Fruit fly (Drosophila melanogaster) whole organism, embryonic: ENCODE measurements around the gene Pde9.

Experiments used
- CG10267 ChIP-seq: fragments of 200-800 bp; sonication (Bioruptor generic); optimal IDR thresholded peaks from 2 replicates; lab custom pipeline; 2018; ENCODE audit warnings: missing biosample characterization, mild to moderate bottlenecking, missing genetic modification characterization, moderate library complexity
- CG10274 ChIP-seq: fragments of 200-800 bp; sonication (Bioruptor generic); optimal IDR thresholded peaks from 3 replicates; lab custom pipeline; 2017; ENCODE audit warnings: missing biosample characterization, mild to moderate bottlenecking, missing genetic modification characterization
- CG12071 ChIP-seq: fragments of 200-800 bp; sonication (Bioruptor generic); optimal IDR thresholded peaks from 3 replicates; lab custom pipeline; 2018; ENCODE audit warnings: missing biosample characterization, mild to moderate bottlenecking, missing genetic modification characterization
- CG13424 ChIP-seq: fragments of 200-800 bp; sonication (Bioruptor generic); optimal IDR thresholded peaks from 2 replicates; lab custom pipeline; 2019; ENCODE audit warnings: missing biosample characterization, mild to moderate bottlenecking, missing genetic modification characterization, moderate library complexity
- CG1602 ChIP-seq: fragments of 200-800 bp; sonication (Bioruptor generic); optimal IDR thresholded peaks from 3 replicates; lab custom pipeline; 2016; ENCODE audit warnings: missing biosample characterization, missing genetic modification characterization
- CG16779 ChIP-seq: fragments of 200-800 bp; sonication (Bioruptor generic); IDR thresholded peaks from 2 replicates; pipeline ENCODE4 v1.3.6; 2022; ENCODE audit warnings: missing biosample characterization, missing genetic modification characterization
- CG18476 ChIP-seq: fragments of 200-800 bp; sonication (Bioruptor generic); optimal IDR thresholded peaks from 2 replicates; lab custom pipeline; 2016; ENCODE audit warnings: missing biosample characterization, mild to moderate bottlenecking, missing genetic modification characterization
- CG2199 ChIP-seq: fragments of 200-800 bp; sonication (Bioruptor generic); IDR thresholded peaks from 3 replicates; pipeline ENCODE4 v1.3.6; 2022; ENCODE audit warnings: missing biosample characterization, missing genetic modification characterization
- CG31224 ChIP-seq: fragments of 200-800 bp; sonication (Bioruptor generic); IDR thresholded peaks from 2 replicates; pipeline ENCODE4 v1.3.6; 2022; ENCODE audit warnings: missing biosample characterization, missing genetic modification characterization
- CG4404 ChIP-seq: fragments of 200-800 bp; sonication (Bioruptor generic); IDR thresholded peaks from 2 replicates; pipeline ENCODE4 v1.3.6; 2022; ENCODE audit warnings: missing biosample characterization, missing genetic modification characterization
- CG4854 ChIP-seq: fragments of 200-800 bp; sonication (Bioruptor generic); optimal IDR thresholded peaks from 2 replicates; lab custom pipeline; 2016; ENCODE audit warnings: missing biosample characterization, missing genetic modification characterization, inconsistent platforms
- CG6175 ChIP-seq: fragments of 200-800 bp; sonication (Bioruptor generic); IDR thresholded peaks from 3 replicates; pipeline ENCODE4 v1.3.6; 2022; ENCODE audit warnings: missing biosample characterization, missing genetic modification characterization
- CG8089 ChIP-seq: fragments of 200-800 bp; sonication (Bioruptor generic); optimal IDR thresholded peaks from 3 replicates; lab custom pipeline; 2016; ENCODE audit warnings: missing biosample characterization, missing genetic modification characterization
- CG8281 ChIP-seq: fragments of 200-800 bp; sonication (Bioruptor generic); optimal IDR thresholded peaks from 2 replicates; lab custom pipeline; 2018; ENCODE audit warnings: missing biosample characterization, mild to moderate bottlenecking, missing genetic modification characterization, moderate library complexity
- CG9797 ChIP-seq: fragments of 200-800 bp; sonication (Bioruptor generic); optimal IDR thresholded peaks from 3 replicates; lab custom pipeline; 2018; ENCODE audit warnings: missing biosample characterization, mild to moderate bottlenecking, missing genetic modification characterization
- CG9876 ChIP-seq: fragments of 200-800 bp; sonication (Bioruptor generic); optimal IDR thresholded peaks from 2 replicates; lab custom pipeline; 2016; ENCODE audit warnings: missing biosample characterization, missing genetic modification characterization
- CrebB ChIP-seq: fragments of 200-800 bp; sonication (Bioruptor generic); optimal IDR thresholded peaks from 3 replicates; lab custom pipeline; 2018; ENCODE audit warnings: missing biosample characterization, mild to moderate bottlenecking, missing genetic modification characterization
- HLH4C ChIP-seq: fragments of 200-800 bp; sonication (Bioruptor generic); IDR thresholded peaks from 3 replicates; pipeline ENCODE4 v1.3.6; 2022; ENCODE audit warnings: missing biosample characterization, missing genetic modification characterization; ENCODE audit not compliant: partially characterized antibody
- Hr39 ChIP-seq: fragments of >200 bp; optimal IDR thresholded peaks from 2 replicates; lab custom pipeline; 2017
- Hr78 ChIP-seq, 2 experiments: fragments of 200-800 bp in 1 of 2; fragments of >200 bp in 1 of 2; sonication (Bioruptor generic) in 1 of 2; optimal IDR thresholded peaks; 2 replicates each; lab custom pipeline; 2017 to 2019; ENCODE audit warnings: missing biosample characterization in 2 of 2, missing genetic modification characterization in 2 of 2, mild to moderate bottlenecking in 1 of 2, moderate library complexity in 1 of 2
- Kr ChIP-seq: fragments of 200-800 bp; sonication (Bioruptor generic); optimal IDR thresholded peaks from 2 replicates; lab custom pipeline; 2017; ENCODE audit warnings: missing biosample characterization, mild to moderate bottlenecking, missing genetic modification characterization
- Meics ChIP-seq: fragments of 200-800 bp; sonication (Bioruptor generic); optimal IDR thresholded peaks from 2 replicates; lab custom pipeline; 2017; ENCODE audit warnings: missing biosample characterization, mild to moderate bottlenecking, missing genetic modification characterization
- Mrtf ChIP-seq: fragments of 200-800 bp; sonication (Bioruptor generic); IDR thresholded peaks from 3 replicates; pipeline ENCODE4 v1.3.6; 2022; ENCODE audit warnings: missing biosample characterization, missing genetic modification characterization
- Rfx ChIP-seq: fragments of 200-800 bp; sonication (Bioruptor generic); IDR thresholded peaks from 2 replicates; pipeline ENCODE4 v1.3.6; 2022; ENCODE audit warnings: missing biosample characterization, missing genetic modification characterization
- Rx ChIP-seq: fragments of 200-800 bp; sonication (Bioruptor generic); IDR thresholded peaks from 2 replicates; pipeline ENCODE4 v1.3.6; 2022; ENCODE audit warnings: missing biosample characterization, missing genetic modification characterization
- Ssrp ChIP-seq: fragments of 200-800 bp; sonication (Bioruptor generic); optimal IDR thresholded peaks from 2 replicates; lab custom pipeline; 2018; ENCODE audit warnings: missing biosample characterization, mild to moderate bottlenecking, missing genetic modification characterization, moderate library complexity
- Taf1 ChIP-seq: fragments of 200-800 bp; sonication (Bioruptor generic); IDR thresholded peaks from 2 replicates; pipeline ENCODE4 v1.3.6; 2022; ENCODE audit warnings: missing biosample characterization, missing genetic modification characterization
- Vsx1 ChIP-seq: fragments of 200-800 bp; sonication (Bioruptor generic); optimal IDR thresholded peaks from 2 replicates; lab custom pipeline; 2017; ENCODE audit warnings: missing biosample characterization, mild to moderate bottlenecking, missing genetic modification characterization, missing genetic modification reagents
- ac ChIP-seq: fragments of 200-800 bp; sonication (Bioruptor generic); optimal IDR thresholded peaks from 3 replicates; lab custom pipeline; 2017; ENCODE audit warnings: missing biosample characterization, mild to moderate bottlenecking, missing genetic modification characterization
- crol ChIP-seq: fragments of 200-800 bp; sonication (Bioruptor generic); IDR thresholded peaks from 2 replicates; pipeline ENCODE4 v1.3.6; 2022; ENCODE audit warnings: missing biosample characterization, missing genetic modification characterization
- danr ChIP-seq: fragments of 200-800 bp; sonication (Bioruptor generic); IDR thresholded peaks from 2 replicates; pipeline ENCODE4 v1.3.6; 2022; ENCODE audit warnings: missing biosample characterization, missing genetic modification characterization
- fd96Cb ChIP-seq: fragments of 200-800 bp; sonication (Bioruptor generic); optimal IDR thresholded peaks from 2 replicates; lab custom pipeline; 2018; ENCODE audit warnings: missing biosample characterization, mild to moderate bottlenecking, missing genetic modification characterization, moderate library complexity
- gcm ChIP-seq: fragments of 200-800 bp; sonication (Bioruptor generic); optimal IDR thresholded peaks from 2 replicates; lab custom pipeline; 2019; ENCODE audit warnings: missing biosample characterization, mild to moderate bottlenecking, missing genetic modification characterization, moderate library complexity
- her ChIP-seq: fragments of 200-800 bp; sonication (Bioruptor generic); optimal IDR thresholded peaks from 2 replicates; lab custom pipeline; 2016; ENCODE audit warnings: missing biosample characterization, missing genetic modification characterization
- hth ChIP-seq: fragments of >200 bp; optimal IDR thresholded peaks from 2 replicates; lab custom pipeline; 2017; ENCODE audit warnings: inconsistent platforms
- lola ChIP-seq, 3 experiments: fragments of >200 bp in 2 of 3; fragments of 200-800 bp in 1 of 3; sonication (Bioruptor generic) in 1 of 3; optimal IDR thresholded peaks; 2 replicates each; lab custom pipeline; 2017 to 2019; ENCODE audit warnings: missing biosample characterization in 3 of 3, missing genetic modification characterization in 3 of 3, mild to moderate bottlenecking in 1 of 3, moderate library complexity in 1 of 3
- nerfin-2 ChIP-seq: fragments of 200-800 bp; sonication (Bioruptor generic); IDR thresholded peaks from 2 replicates; pipeline ENCODE4 v1.3.6; 2022; ENCODE audit warnings: missing biosample characterization, missing genetic modification characterization; ENCODE audit not compliant: partially characterized antibody
- peb ChIP-seq: fragments of 200-800 bp; sonication (Bioruptor generic); IDR thresholded peaks from 2 replicates; pipeline ENCODE4 v1.3.6; 2022; ENCODE audit warnings: missing biosample characterization, missing genetic modification characterization
- pnt ChIP-seq: fragments of 200-800 bp; sonication (Bioruptor generic); optimal IDR thresholded peaks from 3 replicates; lab custom pipeline; 2016; ENCODE audit warnings: missing biosample characterization, missing genetic modification characterization
- sc ChIP-seq, 3 experiments: fragments of >200 bp in 2 of 3; fragments of 200-800 bp in 1 of 3; sonication (Bioruptor generic) in 1 of 3; optimal IDR thresholded peaks; 2 replicates in 2 of 3; 3 replicates in 1 of 3; lab custom pipeline; 2017; ENCODE audit warnings: mild to moderate bottlenecking in 1 of 3, missing biosample characterization in 1 of 3, missing genetic modification characterization in 1 of 3, missing genetic modification reagents in 1 of 3
- sens ChIP-seq: fragments of 200-800 bp; sonication (Bioruptor generic); peaks from one replicate; lab custom pipeline; 2016; ENCODE audit warnings: missing biosample characterization, missing genetic modification characterization
- slbo ChIP-seq: fragments of 200-800 bp; sonication (Bioruptor generic); IDR thresholded peaks from 2 replicates; pipeline ENCODE4 v1.3.6; 2022; ENCODE audit warnings: missing biosample characterization, missing genetic modification characterization
- tap ChIP-seq: fragments of 200-800 bp; optimal IDR thresholded peaks from 3 replicates; lab custom pipeline; 2019; ENCODE audit warnings: missing biosample characterization, mild to moderate bottlenecking, missing genetic modification characterization, moderate library complexity
- trem ChIP-seq: fragments of 200-800 bp; optimal IDR thresholded peaks from 3 replicates; lab custom pipeline; 2019; ENCODE audit warnings: missing biosample characterization, mild to moderate bottlenecking, missing genetic modification characterization, moderate library complexity
- ttk ChIP-seq: fragments of 200-800 bp; sonication (Bioruptor generic); IDR thresholded peaks from 2 replicates; pipeline ENCODE4 v2.1.2; 2022; ENCODE audit warnings: missing biosample characterization, missing genetic modification characterization
- wdn ChIP-seq: fragments of 200-800 bp; sonication (Bioruptor generic); IDR thresholded peaks from 2 replicates; pipeline ENCODE4 v1.3.6; 2022; ENCODE audit warnings: missing biosample characterization, missing genetic modification characterization
- z ChIP-seq: fragments of 200-800 bp; sonication (Bioruptor generic); IDR thresholded peaks from 3 replicates; pipeline ENCODE4 v1.3.6; 2022; ENCODE audit warnings: missing biosample characterization, missing genetic modification characterization
- zen2 ChIP-seq: fragments of 200-800 bp; sonication (Bioruptor generic); IDR thresholded peaks from 3 replicates; pipeline ENCODE4 v1.3.6; 2022; ENCODE audit warnings: missing biosample characterization, missing genetic modification characterization; ENCODE audit not compliant: partially characterized antibody
- zf30C ChIP-seq: fragments of 200-800 bp; sonication (Bioruptor generic); optimal IDR thresholded peaks from 3 replicates; lab custom pipeline; 2018; ENCODE audit warnings: missing biosample characterization, mild to moderate bottlenecking, missing genetic modification characterization

Gene Pde9

dm6 chrX:12909577-12910426, 12.7 kb upstream of the Pde9 start, which contains the start of the genes Brms1 and CG4645 (continued):
- TF ChIP-seq Ssrp (tag; lab: Kevin White, UChicago), result peak; percentile 34
- TF ChIP-seq Rx (GFP tag; lab: Robert Waterston, UW), result no peak
- peak; percentile 88 for TF ChIP-seq sens (GFP tag; lab: Kevin White, UChicago)
- no peak for TF ChIP-seq Taf1 (GFP tag; lab: Robert Waterston, UW)
- no peak for TF ChIP-seq sc (optimal IDR thresholded peaks at IDR 0.05; lab: Kevin White, UChicago)
- TF ChIP-seq sc (GFP tag; optimal IDR thresholded peaks at IDR 0.05; lab: Kevin White, UChicago), result no peak
- TF ChIP-seq Rfx (GFP tag; lab: Robert Waterston, UW), result peak; percentile 67
- peak; percentile 95 for TF ChIP-seq CG10267 (tag; lab: Kevin White, UChicago)
- TF ChIP-seq her, result no peak
- peak; percentile 16 for TF ChIP-seq pnt (GFP tag; lab: Kevin White, UChicago)
- peak; percentile 28 for TF ChIP-seq fd96Cb (tag; lab: Kevin White, UChicago)
- TF ChIP-seq nerfin-2, result 0 out of 2 replicates have a peak, but pooled peaks have one; percentile 27
- peak; percentile 64 for TF ChIP-seq slbo (GFP tag; lab: Robert Waterston, UW)
- no peak for TF ChIP-seq CG8281 (tag; lab: Kevin White, UChicago)
- no peak for TF ChIP-seq hth (lab: Kevin White, UChicago)
- no peak for TF ChIP-seq CG9876
- TF ChIP-seq CG16779, result no peak
- no peak for TF ChIP-seq CrebB (tag; lab: Kevin White, UChicago)
- TF ChIP-seq CG10274, result no peak
- no peak for TF ChIP-seq Kr (GFP tag; lab: Kevin White, UChicago)
- TF ChIP-seq zf30C, result no peak
- TF ChIP-seq ac (GFP tag; lab: Kevin White, UChicago), result no peak
- TF ChIP-seq HLH4C, result peak; percentile 62; the same call in 2 of the 3 replicates
- no peak for TF ChIP-seq crol (GFP tag; lab: Robert Waterston, UW)
- TF ChIP-seq Meics (GFP tag; lab: Kevin White, UChicago), result peak; percentile 63
- no peak; the same call in 1 of the 2 replicates for TF ChIP-seq ttk (GFP tag; lab: Robert Waterston, UW)
- TF ChIP-seq CG4854, result no peak
- TF ChIP-seq CG12071 (GFP tag; lab: Kevin White, UChicago), result no peak
- no peak for TF ChIP-seq Vsx1
- TF ChIP-seq Hr78 (GFP tag; optimal IDR thresholded peaks at IDR 0.05; lab: Kevin White, UChicago), result no peak
- peak; percentile 66 for TF ChIP-seq CG9797 (GFP tag; lab: Kevin White, UChicago)
- TF ChIP-seq CG6175, result no peak
- TF ChIP-seq trem (tag; lab: Kevin White, UChicago), result peak; percentile 13
- no peak for TF ChIP-seq zen2
- TF ChIP-seq wdn (GFP tag; lab: Robert Waterston, UW), result no peak
- TF ChIP-seq tap (tag; lab: Kevin White, UChicago), result no peak
- no peak for TF ChIP-seq z (GFP tag; lab: Robert Waterston, UW)
- peak in 1 of 3 experiments; percentile 62 for TF ChIP-seq lola (GFP tag; optimal IDR thresholded peaks at IDR 0.05; lab: Kevin White, UChicago)
- TF ChIP-seq gcm (GFP tag; lab: Kevin White, UChicago), result no peak
- TF ChIP-seq Mrtf (GFP tag; lab: Robert Waterston, UW), result no peak; the same call in 2 of the 3 replicates
- no peak for TF ChIP-seq CG8089 (GFP tag; lab: Kevin White, UChicago)
- no peak for TF ChIP-seq Hr39 (lab: Kevin White, UChicago)
- TF ChIP-seq danr, result no peak
- TF ChIP-seq CG2199 (GFP tag; lab: Robert Waterston, UW), result no peak
- TF ChIP-seq CG31224, result no peak
- peak; percentile 61 for TF ChIP-seq CG13424
- TF ChIP-seq CG18476 (GFP tag; lab: Kevin White, UChicago), result no peak
- TF ChIP-seq CG1602 (GFP tag; lab: Kevin White, UChicago), result peak; percentile 62
- peak; percentile 75 for TF ChIP-seq CG4404 (GFP tag; lab: Robert Waterston, UW)
- no peak for TF ChIP-seq peb (GFP tag; lab: Robert Waterston, UW)
